Worm (Caenorhabditis elegans) whole organism, L4 larva: ENCODE measurements around the gene sftb-1.

ENCODE experiments used
- Y105C5A.15 ChIP-seq: fragments of 200-800 bp; sonication (Bioruptor generic); IDR thresholded peaks from 2 replicates; pipeline ENCODE4 v1.3.6; 2022; ENCODE audit warnings: missing genetic modification characterization, missing compliant biosample characterization
- aly-2 ChIP-seq: sonication (generic microtip); optimal IDR thresholded peaks from 2 replicates; lab custom pipeline; 2018; ENCODE audit warnings: missing biosample characterization, missing genetic modification characterization
- ceh-28 ChIP-seq: fragments of 150-350 bp; optimal IDR thresholded peaks from 2 replicates; lab custom pipeline; 2014; ENCODE audit warnings: missing biosample characterization, missing genetic modification reagents, missing genetic modification characterization
- fos-1 ChIP-seq: fragments of 150-350 bp; optimal IDR thresholded peaks from 2 replicates; lab custom pipeline; 2014; ENCODE audit warnings: missing biosample characterization, missing genetic modification characterization
- nhr-10 ChIP-seq: fragments of 150-350 bp; optimal IDR thresholded peaks from 2 replicates; lab custom pipeline; 2014; ENCODE audit warnings: missing biosample characterization, missing genetic modification characterization
- pha-4 ChIP-seq, 2 experiments: fragments of 150-350 bp in 1 of 2; fragments of 200-800 bp in 1 of 2; sonication (Bioruptor generic) in 1 of 2; IDR thresholded peaks in 1 of 2; optimal IDR thresholded peaks in 1 of 2; 2 replicates each; pipeline versions ENCODE4 v1.3.6 to Lab custom; 2014 to 2022; ENCODE audit warnings: missing genetic modification characterization in 2 of 2, missing genetic modification reagents in 2 of 2, missing biosample characterization in 1 of 2, missing compliant biosample characterization in 1 of 2
- unc-62 ChIP-seq, 3 experiments: fragments of 150-350 bp in 1 of 3; sonication (generic microtip); optimal IDR thresholded peaks in 2 of 3; peaks in 1 of 3; 1 replicate in 1 of 3; 2 replicates in 2 of 3; lab custom pipeline; 2014 to 2017; ENCODE audit warnings: missing biosample characterization in 3 of 3, missing genetic modification characterization in 3 of 3, missing genetic modification reagents in 3 of 3, missing genotype in 1 of 3

DNA sequence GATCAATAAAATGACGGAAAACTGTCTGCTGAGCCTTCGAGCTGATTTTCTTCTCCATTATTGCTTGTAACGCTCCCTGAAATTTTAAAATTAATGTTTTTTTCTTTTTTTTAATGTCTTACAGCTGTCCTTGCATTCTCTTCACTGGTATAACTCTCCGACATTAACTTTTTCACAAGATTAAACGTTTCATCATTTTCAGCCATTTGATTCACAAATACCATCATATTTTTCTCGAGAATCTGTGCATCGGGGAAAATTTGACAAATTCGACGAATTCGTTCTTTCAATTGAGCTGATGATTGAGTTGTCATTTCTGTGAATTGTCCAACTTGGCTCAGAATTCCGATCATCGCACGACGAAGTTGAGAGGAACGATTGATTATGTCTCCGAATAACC is 40.2 kb upstream of the sftb-1 start:
- TF ChIP-seq pha-4 (GFP tag; IDR thresholded peaks at IDR 0.05; lab: Robert Waterston, UW) (no peak), pha-4 (tag; optimal IDR thresholded peaks at IDR 0.05; lab: Kevin White, UChicago) (no peak), aly-2 (tag; lab: Kevin White, UChicago) (no peak), unc-62 (GFP tag; optimal IDR thresholded peaks at IDR 0.05 in 1 of 2; lab: Kevin White, UChicago) (no peak), unc-62 (tag; optimal IDR thresholded peaks at IDR 0.05; lab: Kevin White, UChicago) (no peak), ceh-28 (tag; lab: Kevin White, UChicago) (no peak), fos-1 (tag; lab: Kevin White, UChicago) (no peak), nhr-10 (no peak), Y105C5A.15 (GFP tag; lab: Robert Waterston, UW) (no peak)
